Fruit fly (Drosophila melanogaster): ENCODE results near the gene CG3402.

Gene CG3402

DNA sequence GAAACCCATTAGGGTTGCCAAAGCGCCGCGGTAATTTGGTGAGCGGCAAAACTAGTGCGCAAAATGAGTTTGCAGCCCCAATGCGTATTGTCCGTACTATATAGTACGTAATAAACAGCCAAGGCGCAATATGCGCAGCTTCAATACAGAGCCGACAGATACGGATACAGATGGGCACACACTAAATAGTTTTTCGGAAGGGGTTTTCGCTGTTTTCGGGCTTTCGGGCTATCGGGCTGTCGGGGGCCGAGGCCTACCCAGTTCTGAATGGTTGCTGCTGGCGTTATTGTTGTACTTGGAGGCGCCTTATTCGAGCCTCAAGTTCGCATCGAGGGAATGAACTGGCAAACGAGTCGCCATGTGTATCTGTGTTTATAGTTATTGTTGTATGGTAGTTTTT, 22.0 kb downstream of the CG3402 start (continued):
- TF ChIP-seq vnd (GFP tag; IDR thresholded peaks at IDR 0.05; ENCODE audit: partially characterized antibody) (no peak), CG13894 (tag; optimal IDR thresholded peaks at IDR 0.05) (peak; percentile 99), CG32532 (GFP tag; IDR thresholded peaks at IDR 0.05) (peak; percentile 41; the same call in 1 of the 2 replicates), ci (GFP tag; IDR thresholded peaks at IDR 0.05) (no peak), sc (optimal IDR thresholded peaks at IDR 0.05) (no peak), sc (GFP tag; optimal IDR thresholded peaks at IDR 0.05) (no peak), Bteb2 (GFP tag; optimal IDR thresholded peaks at IDR 0.05) (no peak), CG9817 (tag; optimal IDR thresholded peaks at IDR 0.05) (no peak), odd (GFP tag; optimal IDR thresholded peaks at IDR 0.05) (no peak), CG12071 (GFP tag; optimal IDR thresholded peaks at IDR 0.05) (peak; percentile 38), CG15073 (GFP tag; optimal IDR thresholded peaks at IDR 0.05) (no peak), phol (tag; optimal IDR thresholded peaks at IDR 0.05) (no peak), CG1602 (GFP tag; optimal IDR thresholded peaks at IDR 0.05) (no peak), amos (GFP tag; IDR thresholded peaks at IDR 0.05; ENCODE audit: partially characterized antibody) (peak; percentile 9; the same call in 1 of the 2 replicates), CG15269 (tag; optimal IDR thresholded peaks at IDR 0.05) (no peak), sisA (GFP tag; IDR thresholded peaks at IDR 0.05) (no peak), onecut (GFP tag; IDR thresholded peaks at IDR 0.05) (no peak), CG43689 (GFP tag; IDR thresholded peaks at IDR 0.05) (no peak), jigr1 (GFP tag; IDR thresholded peaks at IDR 0.05) (no peak), CG7556 (GFP tag; optimal IDR thresholded peaks at IDR 0.05) (no peak), NC2β (GFP tag; optimal IDR thresholded peaks at IDR 0.05) (no peak), exex (tag; optimal IDR thresholded peaks at IDR 0.05) (no peak), HLHmδ (GFP tag; optimal IDR thresholded peaks at IDR 0.05) (no peak), E2f2 (GFP tag; IDR thresholded peaks at IDR 0.05) (peak; percentile 17; the same call in 1 of the 2 replicates), CG33557 (GFP tag; optimal IDR thresholded peaks at IDR 0.05) (no peak), en (GFP tag; optimal IDR thresholded peaks at IDR 0.05) (no peak), Atf6 (GFP tag; IDR thresholded peaks at IDR 0.05) (no peak), CG14860 (GFP tag; IDR thresholded peaks at IDR 0.05; ENCODE audit: partially characterized antibody) (no peak), pum (GFP tag; optimal IDR thresholded peaks at IDR 0.05) (no peak), Xrp1 (GFP tag; IDR thresholded peaks at IDR 0.05) (no peak), ara (GFP tag; IDR thresholded peaks at IDR 0.05) (no peak), CG3407 (GFP tag; optimal IDR thresholded peaks at IDR 0.05) (no peak), B-H1 (GFP tag; IDR thresholded peaks at IDR 0.05) (no peak), mirr (GFP tag; optimal IDR thresholded peaks at IDR 0.05) (peak; percentile 62), crc (GFP tag; optimal IDR thresholded peaks at IDR 0.05) (no peak), CG17802 (tag; optimal IDR thresholded peaks at IDR 0.05) (no peak), nerfin-2 (GFP tag; IDR thresholded peaks at IDR 0.05; ENCODE audit: partially characterized antibody) (no peak), CG1529 (GFP tag; optimal IDR thresholded peaks at IDR 0.05) (no peak), CG34376 (GFP tag; optimal IDR thresholded peaks at IDR 0.05) (peak; percentile 59), pfk (GFP tag; optimal IDR thresholded peaks at IDR 0.05) (no peak), gsb (GFP tag; IDR thresholded peaks at IDR 0.05) (peak; percentile 35; the same call in 1 of the 2 replicates), kni (GFP tag; optimal IDR thresholded peaks at IDR 0.05) (no peak), h (optimal IDR thresholded peaks at IDR 0.05) (no peak), Rx (GFP tag; IDR thresholded peaks at IDR 0.05) (no peak), stc (GFP tag; IDR thresholded peaks at IDR 0.05) (no peak), ssp (GFP tag; IDR thresholded peaks at IDR 0.05) (no peak), emc (GFP tag; optimal IDR thresholded peaks at IDR 0.05) (no peak), az2 (GFP tag; optimal IDR thresholded peaks at IDR 0.05) (no peak), Oli (tag; optimal IDR thresholded peaks at IDR 0.05) (no peak), GATAe (GFP tag; conservative IDR thresholded peaks at IDR 0.05) (no peak), fd102C (GFP tag; optimal IDR thresholded peaks at IDR 0.05) (no peak), D19B (GFP tag; optimal IDR thresholded peaks at IDR 0.05) (no peak), org-1 (GFP tag; optimal IDR thresholded peaks at IDR 0.05) (no peak)

Measured in whole organism, embryonic.